Fruit fly (Drosophila melanogaster): ENCODE measurements around the gene SecS.

Gene SecS

DNA sequence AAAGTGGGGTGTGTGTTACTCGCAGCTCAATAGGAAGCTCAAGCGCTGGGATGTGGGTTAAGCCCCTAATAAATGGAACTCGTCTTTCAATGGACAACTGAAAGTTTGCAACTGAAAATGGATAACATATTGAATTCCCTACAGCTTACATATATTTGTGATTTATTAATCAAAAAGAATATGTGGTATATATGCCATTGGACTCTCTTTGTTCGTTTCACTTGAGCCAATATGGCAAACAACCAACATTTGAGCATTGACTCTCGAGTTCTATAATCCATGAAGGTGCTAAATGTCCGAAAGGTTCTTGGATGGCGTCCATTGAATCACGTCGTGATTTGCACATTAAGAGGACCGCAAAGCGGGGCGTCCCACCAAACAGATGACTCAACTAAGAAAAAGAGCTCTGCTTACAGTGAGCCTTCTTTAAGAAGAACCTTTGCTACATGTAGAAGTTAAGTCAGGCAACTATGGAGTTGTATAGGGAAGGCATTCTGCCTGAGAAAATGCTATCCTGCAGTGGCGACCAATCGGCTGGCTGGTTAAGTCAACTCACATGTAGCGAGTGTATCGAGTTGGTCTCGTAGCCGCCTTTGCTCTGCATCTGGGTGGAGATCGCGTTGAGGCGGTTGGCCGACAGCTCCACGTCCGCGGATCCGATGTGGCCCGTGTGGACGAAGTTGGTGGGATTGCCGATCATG is 16.8 kb downstream of the SecS start (continued):
- TF ChIP-seq pdm3 (GFP tag; optimal IDR thresholded peaks at IDR 0.05) (peak; percentile 51), CG4318 (GFP tag; optimal IDR thresholded peaks at IDR 0.05) (no peak), CG34406 (GFP tag; optimal IDR thresholded peaks at IDR 0.05) (peak; percentile 18), Sox15 (GFP tag; optimal IDR thresholded peaks at IDR 0.05) (peak; percentile 15), CG9139 (GFP tag; optimal IDR thresholded peaks at IDR 0.05) (no peak), Ets96B (tag; optimal IDR thresholded peaks at IDR 0.05) (peak; percentile 32), dac (GFP tag; optimal IDR thresholded peaks at IDR 0.05) (peak; percentile 22), Eip93F (GFP tag; optimal IDR thresholded peaks at IDR 0.05) (no peak), Gug (GFP tag; IDR thresholded peaks at IDR 0.05) (no peak)

DNA sequence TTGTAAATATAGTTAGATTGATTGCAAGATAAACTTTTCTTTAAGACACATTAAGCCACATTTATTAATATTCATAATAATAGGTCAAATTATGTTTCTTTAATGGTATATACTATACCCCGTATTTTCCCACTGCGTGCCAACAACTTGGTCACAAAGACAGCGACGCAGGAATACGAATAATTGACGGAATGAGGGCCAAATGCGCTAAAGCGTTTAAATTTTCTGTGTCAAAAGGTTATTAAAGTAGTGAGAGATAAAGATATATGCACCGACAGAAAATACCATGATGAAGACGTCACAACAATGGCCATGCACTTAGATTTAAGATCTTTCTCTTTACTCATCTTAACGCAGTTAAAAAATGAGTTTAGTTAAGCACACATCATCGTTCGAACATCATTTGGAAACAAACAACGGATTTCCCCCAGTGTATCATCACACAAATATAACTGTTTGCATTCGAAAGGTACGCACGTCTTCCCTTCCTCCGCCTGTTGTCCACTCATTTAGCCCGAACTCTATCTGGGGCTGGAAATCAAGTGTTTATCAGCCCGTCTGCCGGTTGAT is 19.2 kb downstream of the SecS start:
- TF ChIP-seq Hr39 (GFP tag; optimal IDR thresholded peaks at IDR 0.05) (peak; percentile 61), CG3919 (GFP tag; optimal IDR thresholded peaks at IDR 0.05) (peak; percentile 75), CG7368 (GFP tag; optimal IDR thresholded peaks at IDR 0.05) (peak; percentile 36), CG6854 (GFP tag; optimal IDR thresholded peaks at IDR 0.05) (no peak), CG10669 (GFP tag; optimal IDR thresholded peaks at IDR 0.05) (peak; percentile 49), CG1621 (tag; optimal IDR thresholded peaks at IDR 0.05) (peak; percentile 14), Met (GFP tag; optimal IDR thresholded peaks at IDR 0.05) (peak; percentile 69), topi (GFP tag; optimal IDR thresholded peaks at IDR 0.05) (peak; percentile 71), ss (GFP tag; optimal IDR thresholded peaks at IDR 0.05) (peak in 1 of 2 experiments; percentile 51), net (GFP tag; optimal IDR thresholded peaks at IDR 0.05) (peak; percentile 73), CG6808 (GFP tag; optimal IDR thresholded peaks at IDR 0.05) (peak; percentile 69), esn (GFP tag; optimal IDR thresholded peaks at IDR 0.05) (peak; percentile 82), dac (GFP tag; optimal IDR thresholded peaks at IDR 0.05) (peak; percentile 55), Sox15 (GFP tag; optimal IDR thresholded peaks at IDR 0.05) (peak; percentile 54), cyc (GFP tag; optimal IDR thresholded peaks at IDR 0.05) (peak; percentile 70), Sox14 (GFP tag; optimal IDR thresholded peaks at IDR 0.05) (peak; percentile 57), CG15336 (GFP tag; IDR thresholded peaks at IDR 0.05) (no peak), lz (GFP tag; optimal IDR thresholded peaks at IDR 0.05) (peak; percentile 51), Hr4 (GFP tag; optimal IDR thresholded peaks at IDR 0.05) (peak; percentile 67), OdsH (GFP tag; optimal IDR thresholded peaks at IDR 0.05) (peak; percentile 58), salr (GFP tag; optimal IDR thresholded peaks at IDR 0.05) (peak; percentile 18 to 78), CG3032 (tag; optimal IDR thresholded peaks at IDR 0.05) (peak; percentile 23), achi (GFP tag; optimal IDR thresholded peaks at IDR 0.05) (peak; percentile 54), Gug (GFP tag; IDR thresholded peaks at IDR 0.05) (peak; percentile 51), CG11902 (GFP tag; optimal IDR thresholded peaks at IDR 0.05) (peak; percentile 57), fkh (GFP tag; optimal IDR thresholded peaks at IDR 0.05) (peak; percentile 81), fd85E (GFP tag; optimal IDR thresholded peaks at IDR 0.05) (peak; percentile 15), Ets96B (tag; optimal IDR thresholded peaks at IDR 0.05) (peak; percentile 55), vri (GFP tag; optimal IDR thresholded peaks at IDR 0.05) (no peak), CG6163 (GFP tag; IDR thresholded peaks at IDR 0.05) (peak; percentile 76), Ets21C (GFP tag; optimal IDR thresholded peaks at IDR 0.05) (peak; percentile 19), CG9139 (GFP tag; optimal IDR thresholded peaks at IDR 0.05) (no peak), CG34406 (GFP tag; optimal IDR thresholded peaks at IDR 0.05) (peak; percentile 56), Eip78C (GFP tag) (peak; percentile 92), CG6792 (GFP tag; optimal IDR thresholded peaks at IDR 0.05) (peak; percentile 55), CG8319 (GFP tag; optimal IDR thresholded peaks at IDR 0.05) (peak; percentile 59), Hr38 (GFP tag; optimal IDR thresholded peaks at IDR 0.05) (no peak), spab (GFP tag; optimal IDR thresholded peaks at IDR 0.05) (peak; percentile 48), CG8119 (GFP tag; IDR thresholded peaks at IDR 0.05) (peak; percentile 60; the same call in 1 of the 3 replicates), CG10631 (GFP tag; optimal IDR thresholded peaks at IDR 0.05) (peak; percentile 60), Blimp-1 (GFP tag; optimal IDR thresholded peaks at IDR 0.05) (peak; percentile 5), CG6276 (GFP tag; optimal IDR thresholded peaks at IDR 0.05) (peak; percentile 58), CG16779 (tag; optimal IDR thresholded peaks at IDR 0.05) (peak; percentile 16), pdm3 (GFP tag; optimal IDR thresholded peaks at IDR 0.05) (peak; percentile 57), eg (GFP tag; IDR thresholded peaks at IDR 0.05) (peak; percentile 65)

Data from whole organism, prepupa.